Fruit fly (Drosophila melanogaster) whole organism, embryonic: ENCODE measurements around the gene nonA.

ENCODE experiments used
- Atf6 ChIP-seq: fragments of 200-800 bp; sonication (Bioruptor generic); IDR thresholded peaks from 2 replicates; pipeline ENCODE4 v1.3.6; 2022; ENCODE audit warnings: missing biosample characterization, missing genetic modification characterization
- BtbVII ChIP-seq: fragments of 200-800 bp; sonication (Bioruptor generic); optimal IDR thresholded peaks from 3 replicates; lab custom pipeline; 2017; ENCODE audit warnings: missing biosample characterization, mild to moderate bottlenecking, missing genetic modification characterization
- Bteb2 ChIP-seq: fragments of 200-800 bp; sonication (Bioruptor generic); optimal IDR thresholded peaks from 2 replicates; lab custom pipeline; 2016; ENCODE audit warnings: missing biosample characterization, missing genetic modification characterization
- CG10274 ChIP-seq: fragments of 200-800 bp; sonication (Bioruptor generic); optimal IDR thresholded peaks from 3 replicates; lab custom pipeline; 2017; ENCODE audit warnings: missing biosample characterization, mild to moderate bottlenecking, missing genetic modification characterization
- CG10366 ChIP-seq: fragments of 200-800 bp; sonication (Bioruptor generic); IDR thresholded peaks from 2 replicates; pipeline ENCODE4 v1.3.6; 2022; ENCODE audit warnings: missing biosample characterization, missing genetic modification characterization
- CG12104 ChIP-seq: fragments of 200-800 bp; sonication (Bioruptor generic); optimal IDR thresholded peaks from 3 replicates; lab custom pipeline; 2016; ENCODE audit warnings: missing biosample characterization, missing genetic modification characterization
- CG12236 ChIP-seq: fragments of 200-800 bp; sonication (Bioruptor generic); optimal IDR thresholded peaks from 2 replicates; lab custom pipeline; 2016; ENCODE audit warnings: missing biosample characterization, missing genetic modification characterization
- CG12299 ChIP-seq: fragments of 200-800 bp; sonication (Bioruptor generic); optimal IDR thresholded peaks from 2 replicates; lab custom pipeline; 2018; ENCODE audit warnings: missing biosample characterization, mild to moderate bottlenecking, missing genetic modification characterization
- CG13296 ChIP-seq: fragments of 200-800 bp; sonication (Bioruptor generic); optimal IDR thresholded peaks from 3 replicates; lab custom pipeline; 2018; ENCODE audit warnings: missing biosample characterization, mild to moderate bottlenecking, missing genetic modification characterization
- CG13424 ChIP-seq: fragments of 200-800 bp; sonication (Bioruptor generic); optimal IDR thresholded peaks from 2 replicates; lab custom pipeline; 2019; ENCODE audit warnings: missing biosample characterization, mild to moderate bottlenecking, missing genetic modification characterization, moderate library complexity
- CG15479 ChIP-seq: fragments of 200-800 bp; sonication (Bioruptor generic); optimal IDR thresholded peaks from 3 replicates; lab custom pipeline; 2019; ENCODE audit warnings: missing biosample characterization, mild to moderate bottlenecking, missing genetic modification characterization, moderate library complexity
- CG16779 ChIP-seq: fragments of 200-800 bp; sonication (Bioruptor generic); IDR thresholded peaks from 2 replicates; pipeline ENCODE4 v1.3.6; 2022; ENCODE audit warnings: missing biosample characterization, missing genetic modification characterization
- CG17912 ChIP-seq: fragments of 200-800 bp; sonication (Bioruptor generic); optimal IDR thresholded peaks from 2 replicates; lab custom pipeline; 2018; ENCODE audit warnings: missing biosample characterization, mild to moderate bottlenecking, missing genetic modification characterization
- CG1792 ChIP-seq: fragments of 200-800 bp; sonication (Bioruptor generic); optimal IDR thresholded peaks from 2 replicates; lab custom pipeline; 2016; ENCODE audit warnings: missing biosample characterization, missing genetic modification characterization
- CG2116 ChIP-seq: fragments of 200-800 bp; sonication (Bioruptor generic); optimal IDR thresholded peaks from 3 replicates; lab custom pipeline; 2018; ENCODE audit warnings: missing biosample characterization, mild to moderate bottlenecking, missing genetic modification characterization
- CG2678 ChIP-seq: fragments of 200-800 bp; sonication (Bioruptor generic); optimal IDR thresholded peaks from 3 replicates; lab custom pipeline; 2019; ENCODE audit warnings: missing biosample characterization, mild to moderate bottlenecking, missing genetic modification characterization, moderate library complexity
- CG2889 ChIP-seq: fragments of 200-800 bp; sonication (Bioruptor generic); IDR thresholded peaks from 3 replicates; pipeline ENCODE4 v1.3.6; 2022; ENCODE audit warnings: missing biosample characterization, missing genetic modification characterization
- CG31224 ChIP-seq: fragments of 200-800 bp; sonication (Bioruptor generic); IDR thresholded peaks from 2 replicates; pipeline ENCODE4 v1.3.6; 2022; ENCODE audit warnings: missing biosample characterization, missing genetic modification characterization
- CG32772 ChIP-seq: fragments of 200-800 bp; sonication (Bioruptor generic); IDR thresholded peaks from 2 replicates; pipeline ENCODE4 v1.3.6; 2022; ENCODE audit warnings: missing biosample characterization, missing genetic modification characterization
- CG3281 ChIP-seq: fragments of 200-800 bp; sonication (Bioruptor generic); optimal IDR thresholded peaks from 3 replicates; lab custom pipeline; 2017; ENCODE audit warnings: missing biosample characterization, mild to moderate bottlenecking, missing genetic modification characterization
- CG3847 ChIP-seq: fragments of 200-800 bp; sonication (Bioruptor generic); IDR thresholded peaks from 2 replicates; pipeline ENCODE4 v1.3.6; 2022; ENCODE audit warnings: missing biosample characterization, missing genetic modification characterization
- CG4730 ChIP-seq: fragments of 200-800 bp; sonication (Bioruptor generic); IDR thresholded peaks from 2 replicates; pipeline ENCODE4 v1.3.6; 2022; ENCODE audit warnings: missing biosample characterization, missing genetic modification characterization
- CG6765 ChIP-seq: fragments of 200-800 bp; sonication (Bioruptor generic); optimal IDR thresholded peaks from 3 replicates; lab custom pipeline; 2017; ENCODE audit warnings: missing biosample characterization, mild to moderate bottlenecking, missing genetic modification characterization
- CG8765 ChIP-seq: fragments of 200-800 bp; sonication (Bioruptor generic); IDR thresholded peaks from 2 replicates; pipeline ENCODE4 v1.3.6; 2022; ENCODE audit warnings: missing biosample characterization, missing genetic modification characterization
- CG8924 ChIP-seq: fragments of 200-800 bp; optimal IDR thresholded peaks from 3 replicates; lab custom pipeline; 2019; ENCODE audit warnings: missing biosample characterization, mild to moderate bottlenecking, missing genetic modification characterization, moderate library complexity
- CG9437 ChIP-seq: fragments of 200-800 bp; sonication (Bioruptor generic); optimal IDR thresholded peaks from 2 replicates; lab custom pipeline; 2018; ENCODE audit warnings: missing biosample characterization, mild to moderate bottlenecking, missing genetic modification characterization
- CG9876 ChIP-seq: fragments of 200-800 bp; sonication (Bioruptor generic); optimal IDR thresholded peaks from 2 replicates; lab custom pipeline; 2016; ENCODE audit warnings: missing biosample characterization, missing genetic modification characterization
- Camta ChIP-seq: fragments of 200-800 bp; sonication (Bioruptor generic); optimal IDR thresholded peaks from 2 replicates; lab custom pipeline; 2016; ENCODE audit warnings: missing biosample characterization, missing genetic modification characterization
- CkIIα-i1 ChIP-seq: fragments of 200-800 bp; sonication (Bioruptor generic); IDR thresholded peaks from 2 replicates; pipeline ENCODE4 v1.3.6; 2022; ENCODE audit warnings: missing biosample characterization, missing genetic modification characterization
- Fer2 ChIP-seq: fragments of 200-800 bp; sonication (Bioruptor generic); optimal IDR thresholded peaks from 2 replicates; lab custom pipeline; 2018; ENCODE audit warnings: missing biosample characterization, mild to moderate bottlenecking, missing genetic modification characterization, moderate library complexity
- H2.0 ChIP-seq: fragments of 200-800 bp; sonication (Bioruptor generic); IDR thresholded peaks from 2 replicates; pipeline ENCODE4 v1.3.6; 2022; ENCODE audit warnings: missing biosample characterization, missing genetic modification characterization
- Poxn ChIP-seq: fragments of 200-800 bp; sonication (Bioruptor generic); IDR thresholded peaks from 2 replicates; pipeline ENCODE4 v1.3.6; 2022; ENCODE audit warnings: missing biosample characterization, missing genetic modification characterization
- Six4 ChIP-seq: fragments of 200-800 bp; sonication (Bioruptor generic); optimal IDR thresholded peaks from 2 replicates; lab custom pipeline; 2016; ENCODE audit warnings: missing biosample characterization, missing genetic modification characterization
- Sox100B ChIP-seq: fragments of 200-800 bp; sonication (Bioruptor generic); optimal IDR thresholded peaks from 3 replicates; lab custom pipeline; 2018; ENCODE audit warnings: missing biosample characterization, mild to moderate bottlenecking, missing genetic modification characterization
- cad ChIP-seq: fragments of >200 bp; optimal IDR thresholded peaks from 2 replicates; lab custom pipeline; 2017; ENCODE audit warnings: missing biosample characterization, missing genetic modification characterization
- dpn ChIP-seq, 2 experiments: fragments of 200-800 bp; sonication (Bioruptor generic); optimal IDR thresholded peaks; 3 replicates each; lab custom pipeline; 2016; ENCODE audit warnings: missing biosample characterization in 2 of 2, missing genetic modification characterization in 2 of 2
- ftz-f1 ChIP-seq: fragments of 200-800 bp; sonication (Bioruptor generic); optimal IDR thresholded peaks from 2 replicates; lab custom pipeline; 2016; ENCODE audit warnings: missing biosample characterization, missing genetic modification characterization
- gem ChIP-seq: fragments of 200-800 bp; sonication (Bioruptor generic); optimal IDR thresholded peaks from 2 replicates; lab custom pipeline; 2019; ENCODE audit warnings: missing biosample characterization, mild to moderate bottlenecking, missing genetic modification characterization, moderate library complexity
- gfzf ChIP-seq: fragments of 200-800 bp; sonication (Bioruptor generic); optimal IDR thresholded peaks from 2 replicates; lab custom pipeline; 2016; ENCODE audit warnings: missing biosample characterization, mild to moderate bottlenecking, missing genetic modification characterization, moderate library complexity
- odd ChIP-seq: fragments of 200-800 bp; sonication (Bioruptor generic); optimal IDR thresholded peaks from 2 replicates; lab custom pipeline; 2017; ENCODE audit warnings: missing biosample characterization, mild to moderate bottlenecking, missing genetic modification characterization
- org-1 ChIP-seq: fragments of 200-800 bp; sonication (Bioruptor generic); optimal IDR thresholded peaks from 2 replicates; lab custom pipeline; 2017; ENCODE audit warnings: missing biosample characterization, missing genetic modification characterization
- pho ChIP-seq: fragments of 200-800 bp; sonication (Bioruptor generic); optimal IDR thresholded peaks from 2 replicates; lab custom pipeline; 2016; ENCODE audit warnings: missing biosample characterization, missing genetic modification characterization
- sd ChIP-seq: fragments of 200-800 bp; sonication (Bioruptor generic); optimal IDR thresholded peaks from 3 replicates; lab custom pipeline; 2018; ENCODE audit warnings: missing biosample characterization, mild to moderate bottlenecking, missing genetic modification characterization, moderate library complexity
- sisA ChIP-seq: fragments of 200-800 bp; sonication (Bioruptor generic); IDR thresholded peaks from 2 replicates; pipeline ENCODE4 v1.3.6; 2022; ENCODE audit warnings: missing biosample characterization, missing genetic modification characterization
- sna ChIP-seq: fragments of 200-800 bp; sonication (Bioruptor generic); IDR thresholded peaks from 2 replicates; pipeline ENCODE4 v1.3.6; 2022; ENCODE audit warnings: missing biosample characterization, missing genetic modification characterization; ENCODE audit not compliant: partially characterized antibody
- sob ChIP-seq: fragments of 200-800 bp; sonication (Bioruptor generic); IDR thresholded peaks from 2 replicates; pipeline ENCODE4 v1.3.6; 2022; ENCODE audit warnings: missing biosample characterization, missing genetic modification characterization
- sqz ChIP-seq: fragments of 200-800 bp; sonication (Bioruptor generic); optimal IDR thresholded peaks from 3 replicates; lab custom pipeline; 2018; ENCODE audit warnings: missing biosample characterization, mild to moderate bottlenecking, missing genetic modification characterization
- tio ChIP-seq: fragments of 200-800 bp; sonication (Bioruptor generic); optimal IDR thresholded peaks from 2 replicates; lab custom pipeline; 2017; ENCODE audit warnings: missing biosample characterization, missing genetic modification characterization, inconsistent platforms
- tx ChIP-seq: fragments of 200-800 bp; sonication (Bioruptor generic); optimal IDR thresholded peaks from 2 replicates; lab custom pipeline; 2016; ENCODE audit warnings: missing biosample characterization, missing genetic modification characterization
- usp ChIP-seq: fragments of >200 bp; optimal IDR thresholded peaks from 2 replicates; lab custom pipeline; 2017; ENCODE audit warnings: missing biosample characterization, missing genetic modification characterization

Gene nonA

DNA sequence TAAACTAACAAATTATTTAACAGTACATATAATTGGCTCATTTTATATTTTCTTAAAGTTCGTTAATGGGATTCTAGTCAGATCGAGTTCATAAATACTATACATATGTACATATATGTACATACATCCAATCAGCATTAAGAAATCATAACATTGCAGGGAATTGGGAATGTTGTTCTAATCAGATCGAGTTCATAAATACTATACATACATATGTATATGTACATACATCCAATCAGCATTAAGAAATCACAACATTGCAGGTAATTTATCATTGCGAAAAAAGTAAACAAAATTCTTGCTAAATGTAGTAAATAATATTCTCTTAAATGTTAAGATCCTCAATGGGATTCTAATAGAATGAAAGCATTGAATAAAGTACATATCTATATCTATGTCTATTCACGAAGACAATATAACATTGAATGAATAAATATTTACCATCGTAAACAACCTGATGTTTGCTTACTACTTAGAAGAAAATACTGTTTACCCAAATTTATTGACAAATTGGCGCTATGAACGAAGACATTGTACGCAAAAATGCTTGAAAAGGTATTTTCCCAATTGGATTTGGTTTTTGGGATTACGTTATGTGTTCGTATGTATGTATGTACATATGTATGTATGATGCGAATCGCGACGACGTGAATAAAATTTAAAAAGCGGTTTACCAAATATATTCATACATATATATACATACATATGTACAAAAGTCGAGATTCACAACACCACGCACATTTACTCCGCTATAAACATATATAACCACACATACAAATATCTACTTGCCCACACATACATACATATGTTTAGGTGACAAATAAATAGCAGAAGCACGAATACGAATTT lies 22.5 kb downstream of the nonA start (continued):
- TF ChIP-seq gem (peak; percentile 83), Poxn (GFP tag; lab: Robert Waterston, UW) (no peak; the same call in 1 of the 2 replicates), CG9876 (no peak), CG3847 (no peak), gfzf (no peak), cad (GFP tag; lab: Kevin White, UChicago) (no peak), dpn (GFP tag; optimal IDR thresholded peaks at IDR 0.05; lab: Kevin White, UChicago) (peak; percentile 28 to 60), Six4 (GFP tag; lab: Kevin White, UChicago) (no peak), CG10366 (GFP tag; lab: Robert Waterston, UW) (no peak; the same call in 1 of the 2 replicates), CG3281 (GFP tag; lab: Kevin White, UChicago) (peak; percentile 90), pho (peak; percentile 59), Fer2 (tag; lab: Kevin White, UChicago) (peak; percentile 85), Bteb2 (GFP tag; lab: Kevin White, UChicago) (peak; percentile 72), CG10274 (peak; percentile 6), CG4730 (no peak), sna (GFP tag; lab: Robert Waterston, UW) (no peak), usp (GFP tag; lab: Kevin White, UChicago) (no peak), sisA (GFP tag; lab: Robert Waterston, UW) (no peak), CG12236 (GFP tag; lab: Kevin White, UChicago) (peak; percentile 47), sob (GFP tag; lab: Robert Waterston, UW) (peak; percentile 81; the same call in 1 of the 2 replicates), H2.0 (no peak), CG6765 (GFP tag; lab: Kevin White, UChicago) (peak; percentile 89), Camta (GFP tag; lab: Kevin White, UChicago) (peak; percentile 71), tx (GFP tag; lab: Kevin White, UChicago) (peak; percentile 30), CG16779 (GFP tag; lab: Robert Waterston, UW) (peak; percentile 70; the same call in 1 of the 2 replicates), Atf6 (peak; percentile 92), CG2678 (tag; lab: Kevin White, UChicago) (no peak), CkIIα-i1 (no peak), CG32772 (no peak), CG1792 (GFP tag; lab: Kevin White, UChicago) (peak; percentile 57), CG15479 (GFP tag; lab: Kevin White, UChicago) (peak; percentile 67), CG8765 (GFP tag; lab: Robert Waterston, UW) (no peak), sqz (GFP tag; lab: Kevin White, UChicago) (no peak), CG13424 (tag; lab: Kevin White, UChicago) (peak; percentile 72), CG17912 (GFP tag; lab: Kevin White, UChicago) (peak; percentile 67), CG12104 (GFP tag; lab: Kevin White, UChicago) (peak; percentile 71), BtbVII (peak; percentile 94), CG13296 (GFP tag; lab: Kevin White, UChicago) (peak; percentile 94), CG9437 (GFP tag; lab: Kevin White, UChicago) (peak; percentile 49), CG2116 (GFP tag; lab: Kevin White, UChicago) (peak; percentile 53), CG8924 (tag; lab: Kevin White, UChicago) (peak; percentile 78), org-1 (GFP tag; lab: Kevin White, UChicago) (peak; percentile 64), odd (GFP tag; lab: Kevin White, UChicago) (peak; percentile 86), Sox100B (GFP tag; lab: Kevin White, UChicago) (peak; percentile 85), tio (GFP tag; lab: Kevin White, UChicago) (no peak), ftz-f1 (GFP tag; lab: Kevin White, UChicago) (no peak), CG31224 (GFP tag; lab: Robert Waterston, UW) (peak; percentile 40; the same call in 1 of the 2 replicates), CG2889 (GFP tag; lab: Robert Waterston, UW) (0 out of 3 replicates have a peak, but pooled peaks have one; percentile 25), CG12299 (tag; lab: Kevin White, UChicago) (peak; percentile 91), sd (tag; lab: Kevin White, UChicago) (peak; percentile 81)
